Worm (Caenorhabditis elegans) whole organism, mixed stage, embryonic: ENCODE measurements around the gene F18F11.4.

Experiments used
- bed-3 ChIP-seq: fragments of 200-800 bp; sonication (Bioruptor generic); optimal IDR thresholded peaks from 3 replicates; lab custom pipeline; 2018; ENCODE audit warnings: mild to moderate bottlenecking, missing genetic modification characterization, moderate library complexity, missing compliant biosample characterization
- ces-1 ChIP-seq: fragments of 150-350 bp; optimal IDR thresholded peaks from 2 replicates; lab custom pipeline; 2014; ENCODE audit warnings: missing biosample characterization, missing genetic modification reagents, missing genetic modification characterization
- lsy-2 ChIP-seq: fragments of 150-350 bp; optimal IDR thresholded peaks from 2 replicates; lab custom pipeline; 2014; ENCODE audit warnings: missing biosample characterization, missing genetic modification characterization
- mls-2 ChIP-seq: sonication (generic microtip); optimal IDR thresholded peaks from 2 replicates; lab custom pipeline; 2016; ENCODE audit warnings: mild to moderate bottlenecking, missing genetic modification characterization, moderate library complexity, missing compliant biosample characterization
- nhr-237 ChIP-seq: fragments of 150-350 bp; optimal IDR thresholded peaks from 2 replicates; lab custom pipeline; 2014; ENCODE audit warnings: missing biosample characterization, missing genetic modification characterization
- nhr-28 ChIP-seq: fragments of 150-350 bp; optimal IDR thresholded peaks from 2 replicates; lab custom pipeline; 2014; ENCODE audit warnings: missing biosample characterization, missing genetic modification characterization
- snpc-4 ChIP-seq: fragments of 150-350 bp; optimal IDR thresholded peaks from 2 replicates; lab custom pipeline; 2014; ENCODE audit warnings: missing biosample characterization, missing genetic modification characterization
- sptf-1 ChIP-seq: sonication (generic microtip); optimal IDR thresholded peaks from 2 replicates; lab custom pipeline; 2017; ENCODE audit warnings: mild to moderate bottlenecking, missing genetic modification characterization, moderate library complexity, missing compliant biosample characterization
- tbx-8 ChIP-seq: fragments of 200-800 bp; sonication (Bioruptor generic); optimal IDR thresholded peaks from 2 replicates; lab custom pipeline; 2018; ENCODE audit warnings: mild to moderate bottlenecking, missing genetic modification characterization, moderate library complexity, missing compliant biosample characterization
- unc-39 ChIP-seq: fragments of 150-350 bp; optimal IDR thresholded peaks from 2 replicates; lab custom pipeline; 2014; ENCODE audit warnings: missing biosample characterization, missing genetic modification characterization
- unc-62 ChIP-seq: fragments of 150-350 bp; optimal IDR thresholded peaks from 2 replicates; lab custom pipeline; 2014; ENCODE audit warnings: missing biosample characterization, missing genetic modification reagents, missing genetic modification characterization
- ztf-11 ChIP-seq: fragments of 150-350 bp; optimal IDR thresholded peaks from 2 replicates; lab custom pipeline; 2014; ENCODE audit warnings: missing biosample characterization, missing genetic modification characterization

- no peak for TF ChIP-seq mls-2
- TF ChIP-seq ces-1 (GFP tag; lab: Kevin White, UChicago), result no peak
- no peak for TF ChIP-seq snpc-4 (tag; lab: Kevin White, UChicago)
- TF ChIP-seq unc-39 (tag; lab: Kevin White, UChicago), result no peak
- TF ChIP-seq ztf-11, result no peak
- no peak for TF ChIP-seq lsy-2 (tag; lab: Kevin White, UChicago)
- no peak for TF ChIP-seq bed-3
- TF ChIP-seq tbx-8 (GFP tag; lab: Kevin White, UChicago), result no peak
- no peak for TF ChIP-seq nhr-28
- no peak for TF ChIP-seq unc-62 (GFP tag; lab: Kevin White, UChicago)
- TF ChIP-seq nhr-237 (tag; lab: Kevin White, UChicago), result no peak
- no peak for TF ChIP-seq sptf-1 (tag; lab: Kevin White, UChicago)
Observed at ce11 chrIV:300307-300706, 30.3 kb upstream of the F18F11.4 start.
